Worm (Caenorhabditis elegans) whole organism, L1 larva: ENCODE measurements around the gene VM106R.1.

Experiments used
- nhr-11 ChIP-seq: fragments of 150-350 bp; optimal IDR thresholded peaks from 2 replicates; lab custom pipeline; 2014; ENCODE audit warnings: missing biosample characterization, missing genetic modification characterization
- nhr-12 ChIP-seq: sonication (generic microtip); optimal IDR thresholded peaks from 2 replicates; lab custom pipeline; 2017; ENCODE audit warnings: missing biosample characterization, missing genetic modification characterization
- unc-30 ChIP-seq: sonication (generic microtip); optimal IDR thresholded peaks from 2 replicates; lab custom pipeline; 2017; ENCODE audit warnings: missing biosample characterization, missing genetic modification characterization

DNA sequence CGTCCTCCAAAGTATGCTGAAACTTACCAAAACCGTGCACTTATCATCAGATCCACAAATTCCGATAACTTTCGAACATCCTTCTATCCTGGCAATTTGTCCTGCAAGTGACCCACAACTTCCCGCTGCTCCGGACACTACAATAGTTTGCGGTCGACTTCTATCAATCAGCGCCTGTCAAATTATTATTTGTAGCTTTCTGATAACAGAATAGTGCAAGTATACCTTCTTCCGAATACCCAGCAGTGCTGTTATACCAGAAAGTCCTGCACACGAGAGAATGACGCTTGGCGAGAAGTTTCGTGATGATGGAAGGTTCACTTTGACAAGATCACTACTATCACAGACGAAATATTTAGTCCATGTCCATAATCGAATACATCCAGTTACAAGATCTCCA lies 30.4 kb upstream of the VM106R.1 start:
- no peak for TF ChIP-seq nhr-11 (tag; lab: Kevin White, UChicago)
- TF ChIP-seq unc-30, result no peak
- TF ChIP-seq nhr-12 (tag; lab: Kevin White, UChicago), result no peak
